Fruit fly (Drosophila melanogaster): ENCODE measurements around the gene Xe7.

DNA sequence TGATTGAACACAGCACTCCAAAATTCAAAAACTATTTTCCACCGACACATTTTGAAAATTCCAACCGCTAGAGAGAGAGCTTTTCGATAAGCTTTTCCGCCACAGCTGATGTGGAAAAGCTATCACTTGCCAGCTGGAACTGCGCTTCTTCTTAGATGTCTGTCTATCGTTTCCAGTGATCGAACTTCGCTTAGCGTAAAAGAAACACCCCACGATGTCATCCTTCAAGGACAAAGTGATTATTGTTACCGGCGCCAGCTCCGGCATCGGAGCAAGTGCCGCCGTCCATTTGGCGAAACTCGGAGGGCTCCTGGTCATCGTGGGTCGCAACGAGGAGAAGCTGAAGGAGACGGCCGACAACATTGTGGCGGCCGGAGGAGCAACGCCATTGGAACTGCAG lies 37.0 kb downstream of the Xe7 start, which contains the start of gene CG31549:
- TF ChIP-seq psq (optimal IDR thresholded peaks at IDR 0.05) (no peak), EcR (GFP tag; optimal IDR thresholded peaks at IDR 0.05) (no peak), usp (GFP tag; optimal IDR thresholded peaks at IDR 0.05) (no peak)

Data from whole organism.